Worm (Caenorhabditis elegans): ENCODE results near the gene W02A2.8.

DNA sequence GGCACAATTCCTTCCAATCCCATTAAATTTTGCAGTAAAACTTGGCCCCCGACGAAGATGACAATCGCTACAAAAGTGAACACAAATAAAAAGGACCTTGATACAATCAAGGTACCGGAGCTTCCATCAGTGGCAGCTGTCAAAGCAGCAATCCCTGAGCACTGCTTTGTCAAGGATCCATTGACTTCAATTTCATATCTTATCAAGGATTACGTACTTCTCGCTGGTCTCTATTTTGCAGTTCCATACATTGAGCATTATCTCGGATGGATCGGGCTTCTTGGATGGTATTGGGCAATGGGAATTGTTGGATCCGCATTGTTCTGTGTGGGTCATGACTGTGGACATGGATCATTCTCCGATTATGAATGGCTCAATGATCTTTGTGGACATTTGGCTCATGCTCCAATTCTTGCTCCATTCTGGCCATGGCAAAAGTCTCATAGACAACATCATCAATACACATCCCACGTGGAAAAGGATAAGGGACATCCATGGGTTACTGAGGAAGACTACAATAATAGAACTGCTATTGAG lies 34.5 kb downstream of the W02A2.8 start, which contains the start of gene fat-2:
- no peak for TF ChIP-seq lir-3 (tag; optimal IDR thresholded peaks at IDR 0.05; ENCODE audit: poor library complexity)
- no peak for TF ChIP-seq unc-98 (GFP tag; IDR thresholded peaks at IDR 0.05)
- TF ChIP-seq ama-1 (optimal IDR thresholded peaks at IDR 0.05), result no peak

Data from whole organism, L1 larva.